Fruit fly (Drosophila melanogaster): Measurements from ENCODE around the gene CG14313.

- no peak for TF ChIP-seq CG4854 (GFP tag; optimal IDR thresholded peaks at IDR 0.05)
- TF ChIP-seq Kr (GFP tag; optimal IDR thresholded peaks at IDR 0.05): no peak
- no peak for TF ChIP-seq CG13123 (GFP tag; optimal IDR thresholded peaks at IDR 0.05)
- TF ChIP-seq Fer2 (tag; optimal IDR thresholded peaks at IDR 0.05): no peak
- TF ChIP-seq CG32532 (GFP tag; IDR thresholded peaks at IDR 0.05): no peak
- no peak for TF ChIP-seq CG3847 (GFP tag; IDR thresholded peaks at IDR 0.05)
Observed at dm6 chr3R:18226043-18226808, 34.5 kb upstream of the CG14313 start, which contains the start of the genes CG7168 and Mdh2.
